Fruit fly (Drosophila melanogaster): ENCODE measurements around the gene slgA.

Gene slgA

DNA sequence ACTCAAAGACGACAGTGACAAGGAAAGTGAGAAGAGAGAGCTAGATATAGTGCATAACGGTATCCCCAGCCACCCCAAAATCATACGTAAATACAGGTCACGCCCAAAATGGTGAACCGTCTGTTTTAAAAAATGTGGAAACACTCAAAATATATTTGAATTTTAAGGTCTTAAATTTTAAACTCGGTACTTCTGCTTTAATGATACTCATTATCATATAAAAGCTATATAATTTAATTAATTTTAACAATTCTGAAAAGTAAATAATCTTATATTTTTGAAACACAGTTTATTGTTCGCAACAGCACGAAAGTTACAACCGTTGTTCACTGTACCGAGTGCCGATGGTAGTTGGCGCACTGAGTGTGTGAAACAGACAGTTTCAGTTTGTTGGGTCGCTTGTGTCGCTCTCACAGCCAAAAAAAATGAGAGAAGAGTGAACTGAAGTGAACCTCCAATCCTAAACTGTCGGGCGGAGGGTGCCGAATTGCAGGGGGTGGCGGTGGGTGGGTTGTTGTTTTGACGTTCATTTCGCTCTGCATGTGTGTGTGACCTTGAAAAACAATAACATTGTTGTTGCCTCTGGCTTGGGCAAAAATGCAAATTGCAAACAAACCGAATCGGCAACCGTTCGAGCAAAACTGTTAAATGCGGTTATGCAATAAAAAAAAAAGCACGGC lies 7.4 kb upstream of the slgA start (continued):
- peak; percentile 12 for TF ChIP-seq cg (GFP tag; optimal IDR thresholded peaks at IDR 0.05)
- peak; percentile 54 to 64 for TF ChIP-seq Pdp1 (GFP tag; optimal IDR thresholded peaks at IDR 0.05)
- peak; percentile 69 for TF ChIP-seq Gsc (GFP tag; IDR thresholded peaks at IDR 0.05)
- no peak for TF ChIP-seq CG12236 (GFP tag; optimal IDR thresholded peaks at IDR 0.05)
- TF ChIP-seq GATAe (GFP tag; conservative IDR thresholded peaks at IDR 0.05) = peak; percentile 57; the same call in 1 of the 2 replicates
- no peak for TF ChIP-seq CG4282 (GFP tag; optimal IDR thresholded peaks at IDR 0.05)
- peak; percentile 2 for TF ChIP-seq grn (GFP tag; optimal IDR thresholded peaks at IDR 0.05)
- TF ChIP-seq CG8290 (GFP tag; optimal IDR thresholded peaks at IDR 0.05) = peak; percentile 59
- peak in 1 of 2 experiments; percentile 69 for TF ChIP-seq CG8290 (tag; optimal IDR thresholded peaks at IDR 0.05)
- peak; percentile 83 for TF ChIP-seq lilli (GFP tag; optimal IDR thresholded peaks at IDR 0.05)
- peak; percentile 96 for TF ChIP-seq CG12659 (GFP tag; optimal IDR thresholded peaks at IDR 0.05)
- TF ChIP-seq kah (GFP tag; optimal IDR thresholded peaks at IDR 0.05) = peak; percentile 82
- TF ChIP-seq Side (GFP tag; optimal IDR thresholded peaks at IDR 0.05) = no peak
- peak; percentile 86 for TF ChIP-seq Six4 (GFP tag; optimal IDR thresholded peaks at IDR 0.05)
- peak; percentile 41 for TF ChIP-seq repo (GFP tag; optimal IDR thresholded peaks at IDR 0.05)
- peak; percentile 93 for TF ChIP-seq Hand (GFP tag; optimal IDR thresholded peaks at IDR 0.05)
- TF ChIP-seq ewg (GFP tag; optimal IDR thresholded peaks at IDR 0.05) = peak; percentile 84
- no peak for TF ChIP-seq zf30C (GFP tag; optimal IDR thresholded peaks at IDR 0.05)
- TF ChIP-seq D19B (GFP tag; optimal IDR thresholded peaks at IDR 0.05) = peak; percentile 84
- TF ChIP-seq CG11695 (GFP tag; IDR thresholded peaks at IDR 0.05) = peak; percentile 88
- no peak for TF ChIP-seq CG1832 (GFP tag; optimal IDR thresholded peaks at IDR 0.05)
- peak; percentile 16 for TF ChIP-seq slp2 (GFP tag; optimal IDR thresholded peaks at IDR 0.05)
- TF ChIP-seq Fer3 (tag; optimal IDR thresholded peaks at IDR 0.05) = peak; percentile 93
- no peak for TF ChIP-seq Neu2 (GFP tag; optimal IDR thresholded peaks at IDR 0.05; ENCODE audit: borderline replicate concordance)
- TF ChIP-seq CG43689 (GFP tag; IDR thresholded peaks at IDR 0.05) = peak; percentile 75
- peak; percentile 73 for TF ChIP-seq ham (GFP tag; IDR thresholded peaks at IDR 0.05)
- TF ChIP-seq CG7745 (tag; optimal IDR thresholded peaks at IDR 0.05) = no peak
- no peak for TF ChIP-seq Sin3A (optimal IDR thresholded peaks at IDR 0.05)
- peak; percentile 33 for TF ChIP-seq gcm2 (GFP tag; optimal IDR thresholded peaks at IDR 0.05)
- peak; percentile 88 for TF ChIP-seq CG7372 (GFP tag; IDR thresholded peaks at IDR 0.05)
- TF ChIP-seq CG4730 (GFP tag; IDR thresholded peaks at IDR 0.05) = peak; percentile 84
- TF ChIP-seq MTF-1 (GFP tag; optimal IDR thresholded peaks at IDR 0.05; ENCODE audit: borderline replicate concordance) = peak; percentile 72
- no peak for TF ChIP-seq CG11398 (GFP tag; optimal IDR thresholded peaks at IDR 0.05)
- peak; percentile 96 for TF ChIP-seq CG7556 (GFP tag; optimal IDR thresholded peaks at IDR 0.05)
- TF ChIP-seq Bteb2 (GFP tag; optimal IDR thresholded peaks at IDR 0.05) = peak; percentile 11
- TF ChIP-seq CG8281 (tag; optimal IDR thresholded peaks at IDR 0.05) = peak; percentile 77
- peak; percentile 94 for TF ChIP-seq Oli (tag; optimal IDR thresholded peaks at IDR 0.05)
- TF ChIP-seq ash1 (GFP tag; optimal IDR thresholded peaks at IDR 0.05) = peak; percentile 57
- peak; percentile 74 for TF ChIP-seq CG10274 (GFP tag; optimal IDR thresholded peaks at IDR 0.05)
- TF ChIP-seq wdn (GFP tag; IDR thresholded peaks at IDR 0.05) = peak; percentile 74
- TF ChIP-seq CG8359 (GFP tag; optimal IDR thresholded peaks at IDR 0.05; ENCODE audit: borderline replicate concordance) = peak; percentile 63
- peak; percentile 80 for TF ChIP-seq CG6654 (GFP tag; optimal IDR thresholded peaks at IDR 0.05)
- TF ChIP-seq CG33557 (GFP tag; optimal IDR thresholded peaks at IDR 0.05) = peak; percentile 85
- TF ChIP-seq hbn (GFP tag; IDR thresholded peaks at IDR 0.05; ENCODE audit: partially characterized antibody) = no peak
- TF ChIP-seq tin (GFP tag; optimal IDR thresholded peaks at IDR 0.05) = peak; percentile 89
- TF ChIP-seq CG10462 (GFP tag; optimal IDR thresholded peaks at IDR 0.05) = peak; percentile 78
- no peak for TF ChIP-seq dm (GFP tag; optimal IDR thresholded peaks at IDR 0.05)
- TF ChIP-seq fu2 (GFP tag; optimal IDR thresholded peaks at IDR 0.05) = no peak
- peak; percentile 89 for TF ChIP-seq gsb-n (tag; optimal IDR thresholded peaks at IDR 0.05)
- TF ChIP-seq sna (GFP tag; IDR thresholded peaks at IDR 0.05; ENCODE audit: partially characterized antibody) = no peak

All from whole organism, embryonic.